Fruit fly (Drosophila melanogaster) whole organism, embryonic: ENCODE results near the gene sob.

ENCODE experiments used
- Abd-B ChIP-seq: fragments of 200-800 bp; sonication (Bioruptor generic); optimal IDR thresholded peaks from 2 replicates; lab custom pipeline; 2018; ENCODE audit warnings: missing biosample characterization, mild to moderate bottlenecking, missing genetic modification characterization, moderate library complexity
- Atf3 ChIP-seq: fragments of 200-800 bp; sonication (Bioruptor generic); optimal IDR thresholded peaks from 3 replicates; lab custom pipeline; 2016; ENCODE audit warnings: missing biosample characterization, missing genetic modification characterization
- CG10979 ChIP-seq: fragments of 200-800 bp; sonication (Bioruptor generic); optimal IDR thresholded peaks from 2 replicates; lab custom pipeline; 2018; ENCODE audit warnings: missing biosample characterization, mild to moderate bottlenecking, missing genetic modification characterization, moderate library complexity
- CG14710 ChIP-seq: fragments of 200-800 bp; sonication (Bioruptor generic); optimal IDR thresholded peaks from 3 replicates; lab custom pipeline; 2019; ENCODE audit warnings: missing biosample characterization, mild to moderate bottlenecking, missing genetic modification characterization, moderate library complexity
- CG17359 ChIP-seq: fragments of 200-800 bp; sonication (Bioruptor generic); optimal IDR thresholded peaks from 3 replicates; lab custom pipeline; 2018; ENCODE audit warnings: missing biosample characterization, mild to moderate bottlenecking, missing genetic modification characterization, moderate library complexity
- CG17361 ChIP-seq: fragments of 200-800 bp; sonication (Bioruptor generic); IDR thresholded peaks from 3 replicates; pipeline ENCODE4 v1.3.6; 2022; ENCODE audit warnings: missing biosample characterization, missing genetic modification characterization
- CG2120 ChIP-seq: fragments of 200-800 bp; sonication (Bioruptor generic); optimal IDR thresholded peaks from 3 replicates; lab custom pipeline; 2016; ENCODE audit warnings: missing biosample characterization, missing genetic modification characterization
- CG2199 ChIP-seq: fragments of 200-800 bp; sonication (Bioruptor generic); IDR thresholded peaks from 3 replicates; pipeline ENCODE4 v1.3.6; 2022; ENCODE audit warnings: missing biosample characterization, missing genetic modification characterization
- CG2875 ChIP-seq: fragments of 200-800 bp; sonication (Bioruptor generic); optimal IDR thresholded peaks from 2 replicates; lab custom pipeline; 2017; ENCODE audit warnings: missing biosample characterization, mild to moderate bottlenecking, missing genetic modification characterization, missing genetic modification reagents
- CG32767 ChIP-seq: fragments of 200-800 bp; sonication (Bioruptor generic); IDR thresholded peaks from 2 replicates; pipeline ENCODE4 v1.3.6; 2022; ENCODE audit warnings: missing biosample characterization, missing genetic modification characterization
- CG34422 ChIP-seq: fragments of 200-800 bp; sonication (Bioruptor generic); IDR thresholded peaks from 3 replicates; pipeline ENCODE4 v1.3.6; 2022; ENCODE audit warnings: missing biosample characterization, missing genetic modification characterization
- CG3838 ChIP-seq: fragments of 200-800 bp; sonication (Bioruptor generic); optimal IDR thresholded peaks from 3 replicates; lab custom pipeline; 2016; ENCODE audit warnings: missing biosample characterization, missing genetic modification characterization
- CG4404 ChIP-seq: fragments of 200-800 bp; sonication (Bioruptor generic); IDR thresholded peaks from 2 replicates; pipeline ENCODE4 v1.3.6; 2022; ENCODE audit warnings: missing biosample characterization, missing genetic modification characterization
- CG4854 ChIP-seq: fragments of 200-800 bp; sonication (Bioruptor generic); optimal IDR thresholded peaks from 2 replicates; lab custom pipeline; 2016; ENCODE audit warnings: missing biosample characterization, missing genetic modification characterization, inconsistent platforms
- CG7786 ChIP-seq: fragments of 200-800 bp; sonication (Bioruptor generic); optimal IDR thresholded peaks from 2 replicates; lab custom pipeline; 2016; ENCODE audit warnings: missing biosample characterization, missing genetic modification characterization
- Dip2 ChIP-seq: fragments of 200-800 bp; sonication (Bioruptor generic); IDR thresholded peaks from 2 replicates; pipeline ENCODE4 v1.3.6; 2022; ENCODE audit warnings: missing biosample characterization, missing genetic modification characterization
- Drgx ChIP-seq: fragments of 200-800 bp; sonication (Bioruptor generic); IDR thresholded peaks from 2 replicates; pipeline ENCODE4 v1.3.6; 2022; ENCODE audit warnings: missing biosample characterization, missing genetic modification characterization
- Eip74EF ChIP-seq, 2 experiments: fragments of 200-800 bp in 1 of 2; fragments of >200 bp in 1 of 2; sonication (Bioruptor generic) in 1 of 2; optimal IDR thresholded peaks; 2 replicates each; lab custom pipeline; 2017 to 2019; ENCODE audit warnings: missing biosample characterization in 2 of 2, missing genetic modification characterization in 2 of 2, mild to moderate bottlenecking in 1 of 2, moderate library complexity in 1 of 2
- Gsc ChIP-seq: fragments of 200-800 bp; sonication (Bioruptor generic); IDR thresholded peaks from 2 replicates; pipeline ENCODE4 v1.3.6; 2022; ENCODE audit warnings: missing biosample characterization, missing genetic modification characterization
- Hmr ChIP-seq: fragments of 200-800 bp; sonication (Bioruptor generic); optimal IDR thresholded peaks from 3 replicates; lab custom pipeline; 2017; ENCODE audit warnings: mild to moderate bottlenecking, missing biosample characterization, missing genetic modification reagents, missing genetic modification characterization
- Hr39 ChIP-seq: fragments of >200 bp; optimal IDR thresholded peaks from 2 replicates; lab custom pipeline; 2017
- Nf-YA ChIP-seq: fragments of 200-800 bp; sonication (Bioruptor generic); IDR thresholded peaks from 2 replicates; pipeline ENCODE4 v1.3.6; 2022; ENCODE audit warnings: missing biosample characterization, missing genetic modification characterization
- Oaz ChIP-seq: fragments of 200-800 bp; sonication (Bioruptor generic); IDR thresholded peaks from 2 replicates; pipeline ENCODE4 v1.3.6; 2022; ENCODE audit warnings: missing biosample characterization, missing genetic modification characterization
- Oli ChIP-seq: fragments of 200-800 bp; sonication (Bioruptor generic); optimal IDR thresholded peaks from 2 replicates; lab custom pipeline; 2018; ENCODE audit warnings: missing biosample characterization, mild to moderate bottlenecking, missing genetic modification characterization, moderate library complexity
- Rx ChIP-seq: fragments of 200-800 bp; sonication (Bioruptor generic); IDR thresholded peaks from 2 replicates; pipeline ENCODE4 v1.3.6; 2022; ENCODE audit warnings: missing biosample characterization, missing genetic modification characterization
- Taf1 ChIP-seq: fragments of 200-800 bp; sonication (Bioruptor generic); IDR thresholded peaks from 2 replicates; pipeline ENCODE4 v1.3.6; 2022; ENCODE audit warnings: missing biosample characterization, missing genetic modification characterization
- ara ChIP-seq: fragments of 200-800 bp; sonication (Bioruptor generic); IDR thresholded peaks from 2 replicates; pipeline ENCODE4 v1.3.6; 2022; ENCODE audit warnings: missing biosample characterization, missing genetic modification characterization
- bcd ChIP-seq: fragments of 200-800 bp; sonication (Bioruptor generic); optimal IDR thresholded peaks from 2 replicates; lab custom pipeline; 2017; ENCODE audit warnings: missing biosample characterization, mild to moderate bottlenecking, missing genetic modification characterization
- cato ChIP-seq: fragments of 200-800 bp; sonication (Bioruptor generic); optimal IDR thresholded peaks from 2 replicates; lab custom pipeline; 2016; ENCODE audit warnings: missing biosample characterization, missing genetic modification characterization, borderline replicate concordance
- grn ChIP-seq: fragments of 200-800 bp; sonication (Bioruptor generic); optimal IDR thresholded peaks from 3 replicates; lab custom pipeline; 2017; ENCODE audit warnings: missing biosample characterization, missing genetic modification characterization
- maf-S ChIP-seq: fragments of 200-800 bp; sonication (Bioruptor generic); optimal IDR thresholded peaks from 2 replicates; lab custom pipeline; 2016; ENCODE audit warnings: missing biosample characterization, missing genetic modification characterization
- mld ChIP-seq: fragments of 200-800 bp; sonication (Bioruptor generic); IDR thresholded peaks from 3 replicates; pipeline ENCODE4 v1.3.6; 2022; ENCODE audit warnings: missing biosample characterization, missing genetic modification characterization; ENCODE audit not compliant: partially characterized antibody
- nau ChIP-seq: fragments of 200-800 bp; sonication (Bioruptor generic); optimal IDR thresholded peaks from 3 replicates; lab custom pipeline; 2017; ENCODE audit warnings: missing biosample characterization, mild to moderate bottlenecking, missing genetic modification characterization, missing genetic modification reagents
- pros ChIP-seq: fragments of 200-800 bp; sonication (Bioruptor generic); optimal IDR thresholded peaks from 3 replicates; lab custom pipeline; 2019; ENCODE audit warnings: missing biosample characterization, mild to moderate bottlenecking, missing genetic modification characterization, moderate library complexity
- row ChIP-seq: fragments of 200-800 bp; sonication (Bioruptor generic); IDR thresholded peaks from 3 replicates; pipeline ENCODE4 v1.3.6; 2022; ENCODE audit warnings: missing biosample characterization, missing genetic modification characterization
- sens ChIP-seq: fragments of 200-800 bp; sonication (Bioruptor generic); peaks from one replicate; lab custom pipeline; 2016; ENCODE audit warnings: missing biosample characterization, missing genetic modification characterization
- slbo ChIP-seq: fragments of 200-800 bp; sonication (Bioruptor generic); IDR thresholded peaks from 2 replicates; pipeline ENCODE4 v1.3.6; 2022; ENCODE audit warnings: missing biosample characterization, missing genetic modification characterization
- trh ChIP-seq: fragments of 200-800 bp; sonication (Bioruptor generic); optimal IDR thresholded peaks from 2 replicates; lab custom pipeline; 2016; ENCODE audit warnings: missing biosample characterization, missing genetic modification characterization
- zen ChIP-seq: fragments of 200-800 bp; sonication (Bioruptor generic); optimal IDR thresholded peaks from 3 replicates; lab custom pipeline; 2018; ENCODE audit warnings: missing biosample characterization, mild to moderate bottlenecking, missing genetic modification characterization, moderate library complexity
- zen2 ChIP-seq: fragments of 200-800 bp; sonication (Bioruptor generic); IDR thresholded peaks from 3 replicates; pipeline ENCODE4 v1.3.6; 2022; ENCODE audit warnings: missing biosample characterization, missing genetic modification characterization; ENCODE audit not compliant: partially characterized antibody
- zf30C ChIP-seq: fragments of 200-800 bp; sonication (Bioruptor generic); optimal IDR thresholded peaks from 3 replicates; lab custom pipeline; 2018; ENCODE audit warnings: missing biosample characterization, mild to moderate bottlenecking, missing genetic modification characterization

The sob gene

DNA sequence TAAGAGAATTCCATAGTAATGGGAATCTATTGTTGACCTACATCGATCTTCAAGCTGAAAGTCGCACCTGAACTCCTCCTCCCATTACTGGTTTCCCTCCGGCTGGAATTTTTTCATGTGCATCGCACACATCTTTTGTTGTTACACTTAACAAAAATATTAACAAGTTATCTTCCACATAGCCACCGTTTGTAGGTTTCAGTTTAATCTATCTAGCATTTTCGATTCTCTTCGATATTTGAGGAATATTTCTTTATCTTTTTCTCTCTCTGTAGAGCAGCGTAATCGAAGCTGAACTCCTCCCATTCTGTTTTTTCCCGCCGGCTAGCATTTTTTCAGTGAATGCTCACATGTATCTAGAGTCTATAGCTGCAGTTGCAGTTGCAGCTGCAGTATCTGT lies 44.2 kb upstream of the sob start (continued):
- TF ChIP-seq CG4404 (GFP tag; lab: Robert Waterston, UW) (no peak), Dip2 (GFP tag; lab: Robert Waterston, UW) (no peak), Gsc (GFP tag; lab: Robert Waterston, UW) (no peak), ara (GFP tag; lab: Robert Waterston, UW) (peak; percentile 36; the same call in 1 of the 2 replicates), Nf-YA (GFP tag; lab: Robert Waterston, UW) (no peak), CG17359 (tag; lab: Kevin White, UChicago) (peak; percentile 15), CG2875 (no peak), CG3838 (GFP tag; lab: Kevin White, UChicago) (no peak), Oaz (GFP tag; lab: Robert Waterston, UW) (no peak), cato (GFP tag; lab: Kevin White, UChicago) (no peak), mld (GFP tag; lab: Robert Waterston, UW) (no peak), CG14710 (tag; lab: Kevin White, UChicago) (peak; percentile 28), bcd (no peak), Hmr (no peak), nau (no peak), Oli (tag; lab: Kevin White, UChicago) (no peak), Eip74EF (GFP tag; optimal IDR thresholded peaks at IDR 0.05; lab: Kevin White, UChicago) (no peak), row (peak; percentile 48; the same call in 2 of the 3 replicates), Drgx (GFP tag; lab: Robert Waterston, UW) (peak; percentile 47), slbo (GFP tag; lab: Robert Waterston, UW) (0 out of 2 replicates have a peak, but pooled peaks have one; percentile 10), CG34422 (GFP tag; lab: Robert Waterston, UW) (0 out of 3 replicates have a peak, but pooled peaks have one; percentile 17), CG2199 (GFP tag; lab: Robert Waterston, UW) (no peak), Taf1 (GFP tag; lab: Robert Waterston, UW) (no peak), CG17361 (GFP tag; lab: Robert Waterston, UW) (0 out of 3 replicates have a peak, but pooled peaks have one; percentile 27), Abd-B (GFP tag; lab: Kevin White, UChicago) (no peak), zf30C (peak; percentile 51), zen (tag; lab: Kevin White, UChicago) (peak; percentile 5), CG4854 (GFP tag; lab: Kevin White, UChicago) (no peak), maf-S (no peak), Hr39 (lab: Kevin White, UChicago) (no peak), CG7786 (GFP tag; lab: Kevin White, UChicago) (no peak), grn (GFP tag; lab: Kevin White, UChicago) (peak; percentile 68), CG2120 (GFP tag; lab: Kevin White, UChicago) (no peak), Atf3 (GFP tag; lab: Kevin White, UChicago) (no peak), CG10979 (tag; lab: Kevin White, UChicago) (peak; percentile 34), trh (GFP tag; lab: Kevin White, UChicago) (no peak), CG32767 (GFP tag; lab: Robert Waterston, UW) (no peak), Rx (GFP tag; lab: Robert Waterston, UW) (no peak), pros (GFP tag; lab: Kevin White, UChicago) (no peak)

DNA sequence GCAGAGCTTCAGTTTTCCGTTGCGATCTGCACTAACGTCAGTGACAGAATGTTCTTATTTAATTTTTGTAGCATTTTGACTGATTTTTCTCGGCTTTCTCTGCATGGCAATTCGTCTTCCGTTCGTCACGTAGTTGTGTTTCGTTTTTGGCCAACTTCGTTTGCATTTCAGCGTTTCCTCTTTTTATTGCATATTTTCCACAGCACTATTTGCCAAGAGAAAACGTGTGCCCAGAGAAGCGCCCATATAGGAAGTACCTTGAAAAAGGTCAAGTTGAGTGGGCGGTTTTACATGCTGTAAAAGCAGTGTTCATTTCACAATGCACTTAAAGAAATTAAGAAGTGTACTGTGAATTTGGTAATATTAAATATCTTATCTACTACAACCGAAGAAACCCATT lies 41.0 kb upstream of the sob start, which contains the start of gene CG15418:
Gene CG15418 (minus strand): TSS at position 101 of the 400 bp plus-strand sequence.
- peak; percentile 22 for TF ChIP-seq sens
- TF ChIP-seq zen2 (GFP tag; lab: Robert Waterston, UW): no peak
